Fruit fly (Drosophila melanogaster) whole organism, embryonic: Measurements from ENCODE around the gene mRpL20.

Experiments
- CG12071 ChIP-seq: fragments of 200-800 bp; sonication (Bioruptor generic); optimal IDR thresholded peaks from 3 replicates; lab custom pipeline; 2018; ENCODE audit warnings: missing biosample characterization, mild to moderate bottlenecking, missing genetic modification characterization
- CG12236 ChIP-seq: fragments of 200-800 bp; sonication (Bioruptor generic); optimal IDR thresholded peaks from 2 replicates; lab custom pipeline; 2016; ENCODE audit warnings: missing biosample characterization, missing genetic modification characterization
- CG14050 ChIP-seq: fragments of 200-800 bp; sonication (Bioruptor generic); IDR thresholded peaks from 3 replicates; pipeline ENCODE4 v1.3.6; 2022; ENCODE audit warnings: missing biosample characterization, missing genetic modification characterization
- CG15011 ChIP-seq: fragments of 200-800 bp; sonication (Bioruptor generic); optimal IDR thresholded peaks from 3 replicates; lab custom pipeline; 2018; ENCODE audit warnings: missing biosample characterization, mild to moderate bottlenecking, missing genetic modification characterization
- CG15073 ChIP-seq: fragments of 200-800 bp; sonication (Bioruptor generic); optimal IDR thresholded peaks from 2 replicates; lab custom pipeline; 2016; ENCODE audit warnings: missing biosample characterization, missing genetic modification characterization
- CG16813 ChIP-seq: fragments of 200-800 bp; sonication (Bioruptor generic); IDR thresholded peaks from 3 replicates; pipeline ENCODE4 v1.3.6; 2022; ENCODE audit warnings: missing biosample characterization, missing genetic modification characterization; ENCODE audit not compliant: partially characterized antibody
- CG3847 ChIP-seq: fragments of 200-800 bp; sonication (Bioruptor generic); IDR thresholded peaks from 2 replicates; pipeline ENCODE4 v1.3.6; 2022; ENCODE audit warnings: missing biosample characterization, missing genetic modification characterization
- CG5245 ChIP-seq: fragments of 200-800 bp; sonication (Bioruptor generic); optimal IDR thresholded peaks from 3 replicates; lab custom pipeline; 2016; ENCODE audit warnings: missing biosample characterization, missing genetic modification characterization
- CG6175 ChIP-seq: fragments of 200-800 bp; sonication (Bioruptor generic); IDR thresholded peaks from 3 replicates; pipeline ENCODE4 v1.3.6; 2022; ENCODE audit warnings: missing biosample characterization, missing genetic modification characterization
- CG6683 ChIP-seq: fragments of 200-800 bp; sonication (Bioruptor generic); optimal IDR thresholded peaks from 2 replicates; lab custom pipeline; 2017; ENCODE audit warnings: missing biosample characterization, mild to moderate bottlenecking, missing genetic modification characterization, missing genetic modification reagents
- CG8281 ChIP-seq: fragments of 200-800 bp; sonication (Bioruptor generic); optimal IDR thresholded peaks from 2 replicates; lab custom pipeline; 2018; ENCODE audit warnings: missing biosample characterization, mild to moderate bottlenecking, missing genetic modification characterization, moderate library complexity
- CG8388 ChIP-seq: fragments of 200-800 bp; sonication (Bioruptor generic); optimal IDR thresholded peaks from 2 replicates; lab custom pipeline; 2019; ENCODE audit warnings: missing biosample characterization, mild to moderate bottlenecking, missing genetic modification characterization, moderate library complexity
- CG9797 ChIP-seq: fragments of 200-800 bp; sonication (Bioruptor generic); optimal IDR thresholded peaks from 3 replicates; lab custom pipeline; 2018; ENCODE audit warnings: missing biosample characterization, mild to moderate bottlenecking, missing genetic modification characterization
- CTCF ChIP-seq: fragments of 200-800 bp; sonication (Bioruptor generic); optimal IDR thresholded peaks from 2 replicates; lab custom pipeline; 2017; ENCODE audit warnings: missing biosample characterization, mild to moderate bottlenecking, missing genetic modification characterization, moderate library complexity
- CkIIα-i1 ChIP-seq: fragments of 200-800 bp; sonication (Bioruptor generic); IDR thresholded peaks from 2 replicates; pipeline ENCODE4 v1.3.6; 2022; ENCODE audit warnings: missing biosample characterization, missing genetic modification characterization
- Dbx ChIP-seq: fragments of 200-800 bp; sonication (Bioruptor generic); IDR thresholded peaks from 3 replicates; pipeline ENCODE4 v1.3.6; 2022; ENCODE audit warnings: missing biosample characterization, missing genetic modification characterization
- Dfd ChIP-seq, 2 experiments: fragments of >200 bp; optimal IDR thresholded peaks; 2 replicates each; lab custom pipeline; 2017; ENCODE audit warnings: missing biosample characterization in 2 of 2, missing genetic modification characterization in 2 of 2
- Fer3 ChIP-seq: fragments of 200-800 bp; sonication (Bioruptor generic); optimal IDR thresholded peaks from 2 replicates; lab custom pipeline; 2018; ENCODE audit warnings: missing biosample characterization, mild to moderate bottlenecking, missing genetic modification characterization, moderate library complexity
- HLH3B ChIP-seq: fragments of 200-800 bp; sonication (Bioruptor generic); IDR thresholded peaks from 2 replicates; pipeline ENCODE4 v1.3.6; 2022; ENCODE audit warnings: missing biosample characterization, missing genetic modification characterization
- HLHmδ ChIP-seq: fragments of 200-800 bp; sonication (Bioruptor generic); optimal IDR thresholded peaks from 2 replicates; lab custom pipeline; 2018; ENCODE audit warnings: missing biosample characterization, mild to moderate bottlenecking, missing genetic modification characterization, moderate library complexity
- Hr78 ChIP-seq, 2 experiments: fragments of 200-800 bp in 1 of 2; fragments of >200 bp in 1 of 2; sonication (Bioruptor generic) in 1 of 2; optimal IDR thresholded peaks; 2 replicates each; lab custom pipeline; 2017 to 2019; ENCODE audit warnings: missing biosample characterization in 2 of 2, missing genetic modification characterization in 2 of 2, mild to moderate bottlenecking in 1 of 2, moderate library complexity in 1 of 2
- NC2β ChIP-seq: fragments of 200-800 bp; sonication (Bioruptor generic); optimal IDR thresholded peaks from 2 replicates; lab custom pipeline; 2016; ENCODE audit warnings: missing biosample characterization, missing genetic modification characterization
- NK7.1 ChIP-seq: fragments of 200-800 bp; sonication (Bioruptor generic); optimal IDR thresholded peaks from 3 replicates; lab custom pipeline; 2016; ENCODE audit warnings: missing biosample characterization, missing genetic modification characterization
- Nf-YA ChIP-seq: fragments of 200-800 bp; sonication (Bioruptor generic); IDR thresholded peaks from 2 replicates; pipeline ENCODE4 v1.3.6; 2022; ENCODE audit warnings: missing biosample characterization, missing genetic modification characterization
- Oli ChIP-seq: fragments of 200-800 bp; sonication (Bioruptor generic); optimal IDR thresholded peaks from 2 replicates; lab custom pipeline; 2018; ENCODE audit warnings: missing biosample characterization, mild to moderate bottlenecking, missing genetic modification characterization, moderate library complexity
- PHDP ChIP-seq: fragments of 200-800 bp; sonication (Bioruptor generic); optimal IDR thresholded peaks from 3 replicates; lab custom pipeline; 2018; ENCODE audit warnings: missing biosample characterization, mild to moderate bottlenecking, missing genetic modification characterization, moderate library complexity
- Pdp1 ChIP-seq, 2 experiments: fragments of 200-800 bp; sonication (Bioruptor generic); optimal IDR thresholded peaks; 3 replicates each; lab custom pipeline; 2016; ENCODE audit warnings: missing biosample characterization in 2 of 2, missing genetic modification characterization in 2 of 2, mild to moderate bottlenecking in 1 of 2, moderate library complexity in 1 of 2
- Tbp ChIP-seq: fragments of >200 bp; optimal IDR thresholded peaks from 2 replicates; lab custom pipeline; 2018; ENCODE audit warnings: missing biosample characterization, missing genetic modification characterization
- cato ChIP-seq: fragments of 200-800 bp; sonication (Bioruptor generic); optimal IDR thresholded peaks from 2 replicates; lab custom pipeline; 2016; ENCODE audit warnings: missing biosample characterization, missing genetic modification characterization, borderline replicate concordance
- chinmo ChIP-seq: fragments of 200-800 bp; sonication (Bioruptor generic); IDR thresholded peaks from 4 replicates; pipeline ENCODE4 v1.3.6; 2022; ENCODE audit warnings: missing biosample characterization, missing genetic modification characterization; ENCODE audit not compliant: partially characterized antibody
- chn ChIP-seq: fragments of 200-800 bp; sonication (Bioruptor generic); optimal IDR thresholded peaks from 2 replicates; lab custom pipeline; 2016; ENCODE audit warnings: missing biosample characterization, missing genetic modification characterization
- eve ChIP-seq, 2 experiments: fragments of >200 bp; optimal IDR thresholded peaks; 2 replicates each; lab custom pipeline; 2017; ENCODE audit warnings: missing biosample characterization in 2 of 2, missing genetic modification characterization in 2 of 2
- ewg ChIP-seq: fragments of 200-800 bp; sonication (Bioruptor generic); optimal IDR thresholded peaks from 3 replicates; lab custom pipeline; 2017; ENCODE audit warnings: mild to moderate bottlenecking, missing biosample characterization, missing genetic modification reagents, missing genetic modification characterization
- hbn ChIP-seq: fragments of 200-800 bp; sonication (Bioruptor generic); IDR thresholded peaks from 2 replicates; pipeline ENCODE4 v1.3.6; 2022; ENCODE audit warnings: missing biosample characterization, missing genetic modification characterization; ENCODE audit not compliant: partially characterized antibody
- insv ChIP-seq, 2 experiments: fragments of 200-800 bp; sonication (Bioruptor generic); optimal IDR thresholded peaks; 3 replicates each; lab custom pipeline; 2016 to 2018; ENCODE audit warnings: missing biosample characterization in 2 of 2, missing genetic modification characterization in 2 of 2
- jigr1 ChIP-seq: fragments of 200-800 bp; sonication (Bioruptor generic); IDR thresholded peaks from 3 replicates; pipeline ENCODE4 v1.3.6; 2022; ENCODE audit warnings: missing biosample characterization, missing genetic modification characterization
- jing ChIP-seq: fragments of 200-800 bp; sonication (Bioruptor generic); optimal IDR thresholded peaks from 2 replicates; lab custom pipeline; 2018; ENCODE audit warnings: missing biosample characterization, mild to moderate bottlenecking, missing genetic modification characterization
- kay ChIP-seq: fragments of 200-800 bp; sonication (Bioruptor generic); optimal IDR thresholded peaks from 2 replicates; lab custom pipeline; 2016; ENCODE audit warnings: missing biosample characterization, missing genetic modification characterization
- klu ChIP-seq: fragments of 200-800 bp; sonication (Bioruptor generic); IDR thresholded peaks from 2 replicates; pipeline ENCODE4 v1.3.6; 2022; ENCODE audit warnings: missing biosample characterization, missing genetic modification characterization
- nerfin-1 ChIP-seq: fragments of 200-800 bp; sonication (Bioruptor generic); optimal IDR thresholded peaks from 3 replicates; lab custom pipeline; 2019; ENCODE audit warnings: missing biosample characterization, mild to moderate bottlenecking, missing genetic modification characterization, moderate library complexity
- nmo ChIP-seq: fragments of 200-800 bp; sonication (Bioruptor generic); optimal IDR thresholded peaks from 2 replicates; lab custom pipeline; 2018; ENCODE audit warnings: missing biosample characterization, mild to moderate bottlenecking, missing genetic modification characterization, moderate library complexity
- nom ChIP-seq: fragments of 200-800 bp; sonication (Bioruptor generic); optimal IDR thresholded peaks from 2 replicates; lab custom pipeline; 2017; ENCODE audit warnings: missing biosample characterization, missing genetic modification characterization, mild to moderate bottlenecking, moderate library complexity, missing genetic modification reagents
- pnt ChIP-seq: fragments of 200-800 bp; sonication (Bioruptor generic); optimal IDR thresholded peaks from 3 replicates; lab custom pipeline; 2016; ENCODE audit warnings: missing biosample characterization, missing genetic modification characterization
- pum ChIP-seq: fragments of 200-800 bp; sonication (Bioruptor generic); optimal IDR thresholded peaks from 2 replicates; lab custom pipeline; 2016; ENCODE audit warnings: missing biosample characterization, missing genetic modification characterization
- run ChIP-seq: fragments of 200-800 bp; sonication (Bioruptor generic); optimal IDR thresholded peaks from 3 replicates; lab custom pipeline; 2018; ENCODE audit warnings: missing biosample characterization, mild to moderate bottlenecking, missing genetic modification characterization
- salm ChIP-seq: fragments of 200-800 bp; sonication (Bioruptor generic); optimal IDR thresholded peaks from 2 replicates; lab custom pipeline; 2018; ENCODE audit warnings: missing biosample characterization, mild to moderate bottlenecking, missing genetic modification characterization
- so ChIP-seq: fragments of 200-800 bp; sonication (Bioruptor generic); IDR thresholded peaks from 3 replicates; pipeline ENCODE4 v1.3.6; 2022; ENCODE audit warnings: missing biosample characterization, missing genetic modification characterization
- stwl ChIP-seq: fragments of 200-800 bp; sonication (Bioruptor generic); optimal IDR thresholded peaks from 3 replicates; lab custom pipeline; 2018; ENCODE audit warnings: missing biosample characterization, mild to moderate bottlenecking, missing genetic modification characterization, moderate library complexity
- tll ChIP-seq, 2 experiments: fragments of 200-800 bp in 1 of 2; fragments of >200 bp in 1 of 2; sonication (Bioruptor generic) in 1 of 2; optimal IDR thresholded peaks; 2 replicates each; lab custom pipeline; 2017 to 2019; ENCODE audit warnings: missing biosample characterization in 2 of 2, missing genetic modification characterization in 2 of 2, mild to moderate bottlenecking in 1 of 2, moderate library complexity in 1 of 2
- z ChIP-seq: fragments of 200-800 bp; sonication (Bioruptor generic); IDR thresholded peaks from 3 replicates; pipeline ENCODE4 v1.3.6; 2022; ENCODE audit warnings: missing biosample characterization, missing genetic modification characterization

The mRpL20 gene

DNA sequence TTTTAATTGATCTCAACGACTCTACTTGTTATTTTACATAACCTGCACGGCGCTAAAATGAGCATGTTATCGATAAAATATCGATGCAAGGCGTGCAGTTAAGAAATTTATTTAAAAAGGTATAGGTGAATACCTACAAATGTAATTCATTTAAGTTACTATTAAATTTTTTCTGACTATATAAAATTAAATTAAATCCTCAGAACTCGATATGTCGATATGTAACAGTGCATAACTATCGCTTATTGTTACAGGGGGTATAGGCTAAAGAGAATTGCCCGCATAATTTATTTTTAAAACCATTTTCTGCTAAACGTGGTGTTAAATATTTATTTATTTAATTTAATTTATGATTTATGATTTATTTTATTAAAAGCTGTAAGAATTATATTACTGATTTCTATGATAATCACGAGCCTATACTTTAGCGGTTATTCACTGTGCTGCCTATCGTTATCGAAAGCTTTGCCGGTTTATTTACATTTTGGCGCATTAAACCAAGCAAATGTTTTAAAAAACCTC is at the start of gene mRpL20, which contains the start of gene Icmt (continued):
- TF ChIP-seq cato (GFP tag; lab: Kevin White, UChicago) (peak; percentile 78), tll (GFP tag; optimal IDR thresholded peaks at IDR 0.05; lab: Kevin White, UChicago) (no peak), CTCF (GFP tag; lab: Kevin White, UChicago) (peak; percentile 37), HLHmδ (GFP tag; lab: Kevin White, UChicago) (no peak), CG12071 (GFP tag; lab: Kevin White, UChicago) (peak; percentile 26), insv (GFP tag; optimal IDR thresholded peaks at IDR 0.05; lab: Kevin White, UChicago) (peak in 1 of 2 experiments; percentile 45), Dbx (GFP tag; lab: Robert Waterston, UW) (peak; percentile 92), NC2β (no peak), CG8388 (GFP tag; lab: Kevin White, UChicago) (peak; percentile 94), stwl (tag; lab: Kevin White, UChicago) (peak; percentile 40), CG15011 (peak; percentile 69), eve (GFP tag; optimal IDR thresholded peaks at IDR 0.05; lab: Kevin White, UChicago) (peak in 1 of 2 experiments; percentile 35), chinmo (peak; percentile 86; the same call in 2 of the 4 replicates), Nf-YA (GFP tag; lab: Robert Waterston, UW) (peak; percentile 77), CG9797 (GFP tag; lab: Kevin White, UChicago) (no peak), CG8281 (tag; lab: Kevin White, UChicago) (peak; percentile 67), kay (GFP tag; lab: Kevin White, UChicago) (peak; percentile 75), jing (GFP tag; lab: Kevin White, UChicago) (peak; percentile 82), CkIIα-i1 (GFP tag; lab: Robert Waterston, UW) (peak; percentile 55; the same call in 1 of the 2 replicates), CG3847 (GFP tag; lab: Robert Waterston, UW) (peak; percentile 97), CG6175 (GFP tag; lab: Robert Waterston, UW) (peak; percentile 93), jigr1 (GFP tag; lab: Robert Waterston, UW) (peak; percentile 89), NK7.1 (GFP tag; lab: Kevin White, UChicago) (no peak), Oli (peak; percentile 95), CG15073 (GFP tag; lab: Kevin White, UChicago) (peak; percentile 52), Fer3 (tag; lab: Kevin White, UChicago) (peak; percentile 91), Pdp1 (GFP tag; optimal IDR thresholded peaks at IDR 0.05; lab: Kevin White, UChicago) (peak; percentile 71 to 78), z (GFP tag; lab: Robert Waterston, UW) (no peak), CG12236 (GFP tag; lab: Kevin White, UChicago) (no peak), klu (GFP tag; lab: Robert Waterston, UW) (peak; percentile 93), nmo (GFP tag; lab: Kevin White, UChicago) (peak; percentile 96), Hr78 (GFP tag; optimal IDR thresholded peaks at IDR 0.05; lab: Kevin White, UChicago) (peak in 1 of 2 experiments; percentile 60), PHDP (tag; lab: Kevin White, UChicago) (peak; percentile 97), pnt (GFP tag; lab: Kevin White, UChicago) (peak; percentile 33), chn (GFP tag; lab: Kevin White, UChicago) (peak; percentile 75), CG5245 (GFP tag; lab: Kevin White, UChicago) (peak; percentile 40), hbn (peak; percentile 58), HLH3B (GFP tag; lab: Robert Waterston, UW) (peak; percentile 97), pum (GFP tag; lab: Kevin White, UChicago) (peak; percentile 49), CG16813 (GFP tag; lab: Robert Waterston, UW) (peak; percentile 72), Tbp (no peak), CG14050 (GFP tag; lab: Robert Waterston, UW) (peak; percentile 95), salm (tag; lab: Kevin White, UChicago) (peak; percentile 92), Dfd (GFP tag; optimal IDR thresholded peaks at IDR 0.05; lab: Kevin White, UChicago) (no peak), nerfin-1 (tag; lab: Kevin White, UChicago) (peak; percentile 79), run (tag; lab: Kevin White, UChicago) (peak; percentile 93), so (peak; percentile 85), ewg (GFP tag; lab: Kevin White, UChicago) (peak; percentile 83), nom (GFP tag; lab: Kevin White, UChicago) (peak; percentile 66), CG6683 (GFP tag; lab: Kevin White, UChicago) (peak; percentile 69)
